Worm (Caenorhabditis elegans) whole organism, L1 larva: ENCODE measurements around the gene F09E5.16.

ENCODE experiments used
- C04F5.9 ChIP-seq: sonication (generic microtip); optimal IDR thresholded peaks from 2 replicates; lab custom pipeline; 2016; ENCODE audit warnings: missing genetic modification characterization, missing compliant biosample characterization
- F16B12.6 ChIP-seq: fragments of 150-350 bp; optimal IDR thresholded peaks from 2 replicates; lab custom pipeline; 2014; ENCODE audit warnings: missing biosample characterization, missing genetic modification characterization
- aly-2 ChIP-seq: fragments of 150-350 bp; optimal IDR thresholded peaks from 2 replicates; lab custom pipeline; 2014; ENCODE audit warnings: missing biosample characterization, missing genetic modification characterization
- blmp-1 ChIP-seq: fragments of 150-350 bp; optimal IDR thresholded peaks from 2 replicates; lab custom pipeline; 2014; ENCODE audit warnings: missing biosample characterization, missing genetic modification characterization
- dpl-1 ChIP-seq, 3 experiments: fragments of 150-350 bp in 2 of 3; sonication (generic microtip) in 1 of 3; optimal IDR thresholded peaks; 2 replicates each; lab custom pipeline; 2014 to 2017; ENCODE audit warnings: missing biosample characterization in 3 of 3, missing genetic modification characterization in 3 of 3, missing genetic modification reagents in 3 of 3
- dsc-1 ChIP-seq: sonication (generic microtip); optimal IDR thresholded peaks from 2 replicates; lab custom pipeline; 2016; ENCODE audit warnings: mild to moderate bottlenecking, missing genetic modification characterization, missing compliant biosample characterization
- efl-3 ChIP-seq: fragments of 200-800 bp; sonication (Bioruptor generic); optimal IDR thresholded peaks from 2 replicates; lab custom pipeline; 2018; ENCODE audit warnings: mild to moderate bottlenecking, missing genetic modification characterization, missing compliant biosample characterization
- egl-13 ChIP-seq: sonication (generic microtip); optimal IDR thresholded peaks from 2 replicates; lab custom pipeline; 2016; ENCODE audit warnings: missing genotype, missing genetic modification reagents, missing genetic modification characterization, missing compliant biosample characterization
- egl-27 ChIP-seq, 2 experiments: fragments of 150-350 bp in 1 of 2; sonication (generic microtip); optimal IDR thresholded peaks; 3 replicates each; lab custom pipeline; 2017 to 2018; ENCODE audit warnings: missing biosample characterization in 2 of 2, missing genetic modification characterization in 2 of 2, missing genetic modification reagents in 2 of 2
- elt-3 ChIP-seq, 6 experiments: fragments of 150-350 bp in 1 of 6; sonication (generic microtip); optimal IDR thresholded peaks; 2 replicates each; lab custom pipeline; 2017 to 2018; ENCODE audit warnings: missing biosample characterization in 6 of 6, missing genetic modification characterization in 6 of 6, inconsistent platforms in 1 of 6
- fkh-4 ChIP-seq: sonication (generic microtip); optimal IDR thresholded peaks from 2 replicates; lab custom pipeline; 2016; ENCODE audit warnings: missing compliant biosample characterization, missing genetic modification characterization, borderline replicate concordance
- fkh-8 ChIP-seq: sonication (generic microtip); optimal IDR thresholded peaks from 2 replicates; lab custom pipeline; 2016; ENCODE audit warnings: mild to moderate bottlenecking, missing genetic modification characterization, missing compliant biosample characterization
- grh-1 ChIP-seq: fragments of 200-800 bp; sonication (Bioruptor generic); IDR thresholded peaks from 2 replicates; pipeline ENCODE4 v1.3.6; 2022; ENCODE audit warnings: missing genetic modification reagents, missing genetic modification characterization, missing compliant biosample characterization
- hlh-17 ChIP-seq: fragments of 200-800 bp; sonication (Bioruptor generic); optimal IDR thresholded peaks from 2 replicates; lab custom pipeline; 2018; ENCODE audit warnings: missing genetic modification characterization, mild to moderate bottlenecking, missing compliant biosample characterization, moderate library complexity, borderline replicate concordance
- hlh-4 ChIP-seq: sonication (generic microtip); optimal IDR thresholded peaks from 2 replicates; lab custom pipeline; 2016; ENCODE audit warnings: mild to moderate bottlenecking, missing genetic modification characterization, missing compliant biosample characterization
- irx-1 ChIP-seq: sonication (generic microtip); optimal IDR thresholded peaks from 2 replicates; lab custom pipeline; 2016; ENCODE audit warnings: missing genetic modification characterization, missing compliant biosample characterization
- lin-13 ChIP-seq: fragments of 150-350 bp; optimal IDR thresholded peaks from 2 replicates; lab custom pipeline; 2014; ENCODE audit warnings: missing biosample characterization, missing genetic modification reagents, missing genetic modification characterization
- lin-14 ChIP-seq: fragments of 200-800 bp; sonication (Bioruptor generic); optimal IDR thresholded peaks from 2 replicates; lab custom pipeline; 2018; ENCODE audit warnings: mild to moderate bottlenecking, missing genetic modification characterization, moderate library complexity, missing compliant biosample characterization
- lin-39 ChIP-seq: fragments of 150-350 bp; optimal IDR thresholded peaks from 2 replicates; lab custom pipeline; 2014; ENCODE audit warnings: missing biosample characterization, missing genetic modification reagents, missing genetic modification characterization
- lsy-2 ChIP-seq, 2 experiments: fragments of 150-350 bp; optimal IDR thresholded peaks; 2 replicates each; lab custom pipeline; 2014; ENCODE audit warnings: missing biosample characterization in 2 of 2, missing genetic modification characterization in 2 of 2
- mdl-1 ChIP-seq, 2 experiments: fragments of 150-350 bp; optimal IDR thresholded peaks; 2 replicates each; lab custom pipeline; 2014 to 2017; ENCODE audit warnings: missing biosample characterization in 2 of 2, missing genetic modification characterization in 2 of 2, inconsistent platforms in 1 of 2
- mef-2 ChIP-seq: fragments of 150-350 bp; optimal IDR thresholded peaks from 2 replicates; lab custom pipeline; 2014; ENCODE audit warnings: missing biosample characterization, missing genetic modification characterization
- mep-1 ChIP-seq: fragments of 150-350 bp; optimal IDR thresholded peaks from 2 replicates; lab custom pipeline; 2014; ENCODE audit warnings: missing biosample characterization, missing genetic modification characterization
- nhr-12 ChIP-seq: sonication (generic microtip); optimal IDR thresholded peaks from 2 replicates; lab custom pipeline; 2017; ENCODE audit warnings: missing biosample characterization, missing genetic modification characterization
- nhr-19 ChIP-seq: fragments of 200-800 bp; sonication (Bioruptor generic); conservative IDR thresholded peaks from 2 replicates; pipeline ENCODE4 v1.3.6; 2022; ENCODE audit warnings: missing genetic modification characterization, missing compliant biosample characterization
- nhr-237 ChIP-seq: fragments of 150-350 bp; optimal IDR thresholded peaks from 2 replicates; lab custom pipeline; 2014; ENCODE audit warnings: missing biosample characterization, missing genetic modification characterization
- nhr-28 ChIP-seq: fragments of 150-350 bp; optimal IDR thresholded peaks from 2 replicates; lab custom pipeline; 2014; ENCODE audit warnings: missing biosample characterization, missing genetic modification characterization
- nhr-47 ChIP-seq: sonication (generic microtip); optimal IDR thresholded peaks from 2 replicates; lab custom pipeline; 2016; ENCODE audit warnings: mild to moderate bottlenecking, missing genetic modification characterization, moderate library complexity, missing compliant biosample characterization
- nhr-76 ChIP-seq: sonication (generic microtip); optimal IDR thresholded peaks from 2 replicates; lab custom pipeline; 2017; ENCODE audit warnings: missing biosample characterization, missing genetic modification characterization
- nhr-90 ChIP-seq: sonication (generic microtip); optimal IDR thresholded peaks from 2 replicates; lab custom pipeline; 2016; ENCODE audit warnings: mild to moderate bottlenecking, missing genetic modification characterization, missing compliant biosample characterization; ENCODE audit not compliant: poor library complexity
- pag-3 ChIP-seq: sonication (generic microtip); optimal IDR thresholded peaks from 2 replicates; lab custom pipeline; 2017; ENCODE audit warnings: missing genetic modification characterization, mild to moderate bottlenecking, missing compliant biosample characterization, antibody characterized with exemption, borderline replicate concordance; ENCODE audit not compliant: insufficient read depth
- pax-3 ChIP-seq: fragments of 200-800 bp; sonication (Bioruptor generic); optimal IDR thresholded peaks from 2 replicates; lab custom pipeline; 2018; ENCODE audit warnings: mild to moderate bottlenecking, missing genetic modification characterization, moderate library complexity, missing compliant biosample characterization
- rnt-1 ChIP-seq: sonication (generic microtip); optimal IDR thresholded peaks from 2 replicates; lab custom pipeline; 2016; ENCODE audit warnings: mild to moderate bottlenecking, missing genetic modification characterization, moderate library complexity, missing compliant biosample characterization
- skn-1 ChIP-seq: fragments of 150-350 bp; optimal IDR thresholded peaks from 2 replicates; lab custom pipeline; 2014; ENCODE audit warnings: missing biosample characterization, missing genetic modification characterization
- sptf-1 ChIP-seq: fragments of 150-350 bp; optimal IDR thresholded peaks from 2 replicates; lab custom pipeline; 2014; ENCODE audit warnings: missing biosample characterization, missing genetic modification characterization
- swsn-7 ChIP-seq: sonication (generic microtip); optimal IDR thresholded peaks from 2 replicates; lab custom pipeline; 2016; ENCODE audit warnings: missing genetic modification characterization, missing compliant biosample characterization
- tbx-2 ChIP-seq: sonication (generic microtip); optimal IDR thresholded peaks from 2 replicates; lab custom pipeline; 2016; ENCODE audit warnings: missing genetic modification characterization, missing compliant biosample characterization
- tlp-1 ChIP-seq: fragments of 150-350 bp; optimal IDR thresholded peaks from 2 replicates; lab custom pipeline; 2014; ENCODE audit warnings: missing biosample characterization, missing genetic modification characterization
- unc-86 ChIP-seq: sonication (generic microtip); optimal IDR thresholded peaks from 2 replicates; lab custom pipeline; 2016; ENCODE audit warnings: missing genetic modification characterization, missing compliant biosample characterization
- vab-15 ChIP-seq: sonication (generic microtip); optimal IDR thresholded peaks from 2 replicates; lab custom pipeline; 2017; ENCODE audit warnings: missing genotype, mild to moderate bottlenecking, missing genetic modification characterization, missing compliant biosample characterization
- xbp-1 ChIP-seq: sonication (generic microtip); optimal IDR thresholded peaks from 2 replicates; lab custom pipeline; 2016; ENCODE audit warnings: missing genetic modification characterization, missing compliant biosample characterization
- zag-1 ChIP-seq: fragments of 150-350 bp; optimal IDR thresholded peaks from 2 replicates; lab custom pipeline; 2014; ENCODE audit warnings: missing biosample characterization, missing genetic modification characterization
- zip-4 ChIP-seq: fragments of 200-800 bp; sonication (Bioruptor generic); optimal IDR thresholded peaks from 2 replicates; lab custom pipeline; 2018; ENCODE audit warnings: mild to moderate bottlenecking, missing genetic modification characterization, moderate library complexity, missing compliant biosample characterization
- ztf-4 ChIP-seq: fragments of 150-350 bp; optimal IDR thresholded peaks from 2 replicates; lab custom pipeline; 2014; ENCODE audit warnings: missing biosample characterization, missing genetic modification characterization

Gene F09E5.16

DNA sequence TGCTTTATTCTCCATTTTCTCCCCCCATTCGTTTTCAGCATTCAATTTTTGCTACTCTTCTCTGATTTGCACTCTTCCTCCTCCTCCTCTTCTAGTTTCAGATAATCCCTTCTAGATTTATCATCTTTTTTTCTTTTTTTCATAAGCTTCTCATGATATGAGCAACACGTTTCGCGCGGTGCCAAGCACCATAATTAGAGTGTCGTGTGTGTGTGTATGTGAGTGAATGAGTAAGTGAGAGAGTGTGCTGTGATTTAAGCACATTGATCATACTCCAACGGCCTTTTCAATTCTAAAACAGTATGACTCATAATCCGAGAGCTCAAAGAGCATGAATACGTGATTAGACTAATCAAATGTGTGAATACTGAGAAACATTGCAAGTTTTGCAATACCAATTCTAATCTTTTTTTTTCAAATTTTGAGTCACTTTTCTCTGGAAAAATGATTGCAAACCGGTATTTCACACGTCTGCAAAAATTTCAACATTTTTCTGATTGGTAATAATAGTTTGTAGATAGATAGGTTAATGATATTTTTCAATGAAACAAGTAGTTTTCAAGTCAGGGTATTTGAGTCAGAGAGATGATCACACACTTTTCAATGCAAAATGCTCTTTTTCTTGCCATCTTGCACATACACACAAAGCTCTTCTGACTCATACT, 30.0 kb downstream of the F09E5.16 start (continued):
- TF ChIP-seq zip-4 (GFP tag; lab: Kevin White, UChicago): peak; percentile 17
- no peak for TF ChIP-seq sptf-1 (tag; lab: Kevin White, UChicago)
- TF ChIP-seq nhr-90 (tag; lab: Kevin White, UChicago): no peak
- no peak for TF ChIP-seq nhr-28
- TF ChIP-seq lin-39 (tag; lab: Kevin White, UChicago): no peak
- TF ChIP-seq pax-3 (tag; lab: Kevin White, UChicago): peak; percentile 65
- no peak for TF ChIP-seq dpl-1 (GFP tag; optimal IDR thresholded peaks at IDR 0.05; lab: Kevin White, UChicago)
- TF ChIP-seq lsy-2 (tag; optimal IDR thresholded peaks at IDR 0.05; lab: Kevin White, UChicago): no peak
- TF ChIP-seq F16B12.6 (tag; lab: Kevin White, UChicago): no peak
- TF ChIP-seq fkh-4 (tag; lab: Kevin White, UChicago): no peak
- TF ChIP-seq aly-2 (tag; lab: Kevin White, UChicago): peak; percentile 34
- no peak for TF ChIP-seq nhr-237 (tag; lab: Kevin White, UChicago)
- no peak for TF ChIP-seq tbx-2 (tag; lab: Kevin White, UChicago)
- peak; percentile 95 for TF ChIP-seq dsc-1 (tag; lab: Kevin White, UChicago)
- no peak for TF ChIP-seq tlp-1
- no peak for TF ChIP-seq pag-3 (tag; lab: Kevin White, UChicago)
- TF ChIP-seq nhr-19 (GFP tag; lab: Robert Waterston, UW): no peak
- TF ChIP-seq skn-1 (tag; lab: Kevin White, UChicago): no peak
- TF ChIP-seq efl-3 (GFP tag; lab: Kevin White, UChicago): no peak
- peak; percentile 85 for TF ChIP-seq fkh-8 (tag; lab: Kevin White, UChicago)
- no peak for TF ChIP-seq swsn-7 (tag; lab: Kevin White, UChicago)
- no peak for TF ChIP-seq mep-1 (tag; lab: Kevin White, UChicago)
- TF ChIP-seq mef-2 (tag; lab: Kevin White, UChicago): peak; percentile 14
- no peak for TF ChIP-seq nhr-76
- no peak for TF ChIP-seq rnt-1
- TF ChIP-seq unc-86 (tag; lab: Kevin White, UChicago): no peak
- no peak for TF ChIP-seq vab-15
- TF ChIP-seq C04F5.9 (tag; lab: Kevin White, UChicago): no peak
- no peak for TF ChIP-seq lin-13
- no peak for TF ChIP-seq egl-13 (tag; lab: Kevin White, UChicago)
- TF ChIP-seq egl-27 (tag; optimal IDR thresholded peaks at IDR 0.05; lab: Kevin White, UChicago): no peak
- TF ChIP-seq hlh-4: no peak
- no peak for TF ChIP-seq xbp-1 (tag; lab: Kevin White, UChicago)
- no peak for TF ChIP-seq nhr-12 (tag; lab: Kevin White, UChicago)
- TF ChIP-seq blmp-1 (tag; lab: Kevin White, UChicago): no peak
- peak; percentile 53 for TF ChIP-seq nhr-47
- TF ChIP-seq irx-1 (tag; lab: Kevin White, UChicago): no peak
- TF ChIP-seq hlh-17 (GFP tag; lab: Kevin White, UChicago): no peak
- TF ChIP-seq lin-14 (GFP tag; lab: Kevin White, UChicago): no peak
- no peak for TF ChIP-seq zag-1 (tag; lab: Kevin White, UChicago)
- TF ChIP-seq ztf-4 (tag; lab: Kevin White, UChicago): no peak
- TF ChIP-seq mdl-1 (tag; optimal IDR thresholded peaks at IDR 0.05; lab: Kevin White, UChicago): no peak
- no peak for TF ChIP-seq grh-1 (GFP tag; lab: Robert Waterston, UW)
- TF ChIP-seq elt-3 (tag; optimal IDR thresholded peaks at IDR 0.05; lab: Kevin White, UChicago): no peak
